Worm (Caenorhabditis elegans): ENCODE data around the gene C44C11.6.

The C44C11.6 gene

ce11 chrII:12328994-12329393 is 15.6 kb upstream of the C44C11.6 start, which contains the start of gene sre-55:
Gene sre-55, plus strand, starts transcription at chrII:12329294.
- TF ChIP-seq ztf-29 (GFP tag; IDR thresholded peaks at IDR 0.05) (no peak), tab-1 (GFP tag; IDR thresholded peaks at IDR 0.05) (no peak), klf-2 (GFP tag; conservative IDR thresholded peaks at IDR 0.05) (no peak), ref-1 (GFP tag; conservative IDR thresholded peaks at IDR 0.05) (no peak), cog-1 (tag; optimal IDR thresholded peaks at IDR 0.05) (no peak), med-1 (GFP tag; optimal IDR thresholded peaks at IDR 0.05; ENCODE audit: insufficient read depth) (no peak), flt-1 (GFP tag; IDR thresholded peaks at IDR 0.05) (no peak), T22C8.4 (GFP tag; IDR thresholded peaks at IDR 0.05) (no peak), ztf-23 (GFP tag; IDR thresholded peaks at IDR 0.05) (no peak)

- TF ChIP-seq ztf-23 (GFP tag; IDR thresholded peaks at IDR 0.05) = no peak
- no peak for TF ChIP-seq T22C8.4 (GFP tag; IDR thresholded peaks at IDR 0.05)
- TF ChIP-seq tab-1 (GFP tag; IDR thresholded peaks at IDR 0.05) = no peak
- no peak for TF ChIP-seq med-1 (GFP tag; optimal IDR thresholded peaks at IDR 0.05; ENCODE audit: insufficient read depth)
- no peak for TF ChIP-seq cog-1 (tag; optimal IDR thresholded peaks at IDR 0.05)
- no peak for TF ChIP-seq klf-2 (GFP tag; conservative IDR thresholded peaks at IDR 0.05)
- TF ChIP-seq ztf-29 (GFP tag; IDR thresholded peaks at IDR 0.05) = no peak
- TF ChIP-seq flt-1 (GFP tag; IDR thresholded peaks at IDR 0.05) = no peak
- TF ChIP-seq ref-1 (GFP tag; conservative IDR thresholded peaks at IDR 0.05) = no peak
These were observed 12.0 kb upstream of the C44C11.6 start, which contains the start of gene sre-54 for ce11 chrII:12332624-12333023. Gene sre-54, plus strand, starts transcription at chrII:12332924.

- no peak for TF ChIP-seq tab-1 (GFP tag; IDR thresholded peaks at IDR 0.05)
- no peak for TF ChIP-seq klf-2 (GFP tag; conservative IDR thresholded peaks at IDR 0.05)
- no peak for TF ChIP-seq med-1 (GFP tag; optimal IDR thresholded peaks at IDR 0.05; ENCODE audit: insufficient read depth)
- no peak for TF ChIP-seq flt-1 (GFP tag; IDR thresholded peaks at IDR 0.05)
- TF ChIP-seq ztf-29 (GFP tag; IDR thresholded peaks at IDR 0.05) = no peak
- TF ChIP-seq T22C8.4 (GFP tag; IDR thresholded peaks at IDR 0.05) = no peak
- TF ChIP-seq ztf-23 (GFP tag; IDR thresholded peaks at IDR 0.05) = no peak
- no peak for TF ChIP-seq ref-1 (GFP tag; conservative IDR thresholded peaks at IDR 0.05)
- TF ChIP-seq cog-1 (tag; optimal IDR thresholded peaks at IDR 0.05) = no peak
These were observed 9.2 kb upstream of the C44C11.6 start, which contains the start of gene sre-52 for ce11 chrII:12335430-12335829. Gene sre-52, plus strand, starts transcription at chrII:12335730.

ce11 chrII:12339152-12339551 is 5.5 kb upstream of the C44C11.6 start:
- TF ChIP-seq ztf-29 (GFP tag; IDR thresholded peaks at IDR 0.05) = no peak
- no peak for TF ChIP-seq tab-1 (GFP tag; IDR thresholded peaks at IDR 0.05)
- peak; percentile 80 for TF ChIP-seq T22C8.4 (GFP tag; IDR thresholded peaks at IDR 0.05)
- TF ChIP-seq cog-1 (tag; optimal IDR thresholded peaks at IDR 0.05) = peak; percentile 59
- 0 out of 2 replicates have a peak, but pooled peaks have one; percentile 22 for TF ChIP-seq ztf-23 (GFP tag; IDR thresholded peaks at IDR 0.05)
- TF ChIP-seq flt-1 (GFP tag; IDR thresholded peaks at IDR 0.05) = peak; percentile 68; the same call in 1 of the 2 replicates
- TF ChIP-seq med-1 (GFP tag; optimal IDR thresholded peaks at IDR 0.05; ENCODE audit: insufficient read depth) = no peak
- TF ChIP-seq klf-2 (GFP tag; conservative IDR thresholded peaks at IDR 0.05) = no peak
- TF ChIP-seq ref-1 (GFP tag; conservative IDR thresholded peaks at IDR 0.05) = no peak; the same call in 1 of the 2 replicates

ce11 chrII:12339644-12340043 is 5.0 kb upstream of the C44C11.6 start, which contains the start of gene sop-2:
Gene sop-2, plus strand, starts transcription at chrII:12339944.
- TF ChIP-seq ztf-29 (GFP tag; IDR thresholded peaks at IDR 0.05) (no peak), flt-1 (GFP tag; IDR thresholded peaks at IDR 0.05) (no peak), T22C8.4 (GFP tag; IDR thresholded peaks at IDR 0.05) (no peak), cog-1 (tag; optimal IDR thresholded peaks at IDR 0.05) (no peak), ztf-23 (GFP tag; IDR thresholded peaks at IDR 0.05) (no peak), klf-2 (GFP tag; conservative IDR thresholded peaks at IDR 0.05) (no peak), ref-1 (GFP tag; conservative IDR thresholded peaks at IDR 0.05) (no peak), tab-1 (GFP tag; IDR thresholded peaks at IDR 0.05) (no peak), med-1 (GFP tag; optimal IDR thresholded peaks at IDR 0.05; ENCODE audit: insufficient read depth) (no peak)

ce11 chrII:12341566-12342223 is 2.9 kb upstream of the C44C11.6 start:
- TF ChIP-seq ztf-29 (GFP tag; IDR thresholded peaks at IDR 0.05) (no peak), cog-1 (tag; optimal IDR thresholded peaks at IDR 0.05) (no peak), med-1 (GFP tag; optimal IDR thresholded peaks at IDR 0.05; ENCODE audit: insufficient read depth) (no peak), T22C8.4 (GFP tag; IDR thresholded peaks at IDR 0.05) (no peak), flt-1 (GFP tag; IDR thresholded peaks at IDR 0.05) (no peak), klf-2 (GFP tag; conservative IDR thresholded peaks at IDR 0.05) (no peak), ztf-23 (GFP tag; IDR thresholded peaks at IDR 0.05) (no peak), tab-1 (GFP tag; IDR thresholded peaks at IDR 0.05) (no peak), ref-1 (GFP tag; conservative IDR thresholded peaks at IDR 0.05) (no peak)

- no peak for TF ChIP-seq tab-1 (GFP tag; IDR thresholded peaks at IDR 0.05)
- no peak for TF ChIP-seq klf-2 (GFP tag; conservative IDR thresholded peaks at IDR 0.05)
- no peak for TF ChIP-seq ztf-29 (GFP tag; IDR thresholded peaks at IDR 0.05)
- TF ChIP-seq med-1 (GFP tag; optimal IDR thresholded peaks at IDR 0.05; ENCODE audit: insufficient read depth) = no peak
- TF ChIP-seq ref-1 (GFP tag; conservative IDR thresholded peaks at IDR 0.05) = no peak
- no peak for TF ChIP-seq ztf-23 (GFP tag; IDR thresholded peaks at IDR 0.05)
These were observed 1.7 kb upstream of the C44C11.6 start for ce11 chrII:12342928-12343327.

ce11 chrII:12343710-12344109 is 899 bp upstream of the C44C11.6 start:
- TF ChIP-seq med-1 (GFP tag; optimal IDR thresholded peaks at IDR 0.05; ENCODE audit: insufficient read depth) = no peak
- no peak for TF ChIP-seq tab-1 (GFP tag; IDR thresholded peaks at IDR 0.05)
- TF ChIP-seq T22C8.4 (GFP tag; IDR thresholded peaks at IDR 0.05) = no peak
- TF ChIP-seq ztf-29 (GFP tag; IDR thresholded peaks at IDR 0.05) = no peak
- TF ChIP-seq ztf-23 (GFP tag; IDR thresholded peaks at IDR 0.05) = no peak
- no peak for TF ChIP-seq flt-1 (GFP tag; IDR thresholded peaks at IDR 0.05)
- no peak for TF ChIP-seq cog-1 (tag; optimal IDR thresholded peaks at IDR 0.05)
- TF ChIP-seq ref-1 (GFP tag; conservative IDR thresholded peaks at IDR 0.05) = no peak
- TF ChIP-seq klf-2 (GFP tag; conservative IDR thresholded peaks at IDR 0.05) = no peak

ce11 chrII:12346289-12346989 is 1.8 kb downstream of the C44C11.6 start:
- TF ChIP-seq klf-2 (GFP tag; conservative IDR thresholded peaks at IDR 0.05) (no peak), T22C8.4 (GFP tag; IDR thresholded peaks at IDR 0.05) (no peak), ztf-23 (GFP tag; IDR thresholded peaks at IDR 0.05) (no peak), med-1 (GFP tag; optimal IDR thresholded peaks at IDR 0.05; ENCODE audit: insufficient read depth) (no peak), tab-1 (GFP tag; IDR thresholded peaks at IDR 0.05) (no peak), ref-1 (GFP tag; conservative IDR thresholded peaks at IDR 0.05) (no peak), flt-1 (GFP tag; IDR thresholded peaks at IDR 0.05) (no peak), cog-1 (tag; optimal IDR thresholded peaks at IDR 0.05) (no peak), ztf-29 (GFP tag; IDR thresholded peaks at IDR 0.05) (no peak)
